Fruit fly (Drosophila melanogaster) whole organism, embryonic: ENCODE data around the gene Pex11c.

Source experiments
- Adf1 ChIP-seq: fragments of 200-800 bp; sonication (Bioruptor generic); IDR thresholded peaks from 2 replicates; pipeline ENCODE4 v1.3.6; 2022; ENCODE audit warnings: missing biosample characterization, missing genetic modification characterization
- Bdp1 ChIP-seq: fragments of 200-800 bp; sonication (Bioruptor generic); optimal IDR thresholded peaks from 3 replicates; lab custom pipeline; 2016; ENCODE audit warnings: missing biosample characterization, missing genetic modification characterization
- CG10209 ChIP-seq: fragments of 200-800 bp; sonication (Bioruptor generic); optimal IDR thresholded peaks from 3 replicates; lab custom pipeline; 2017; ENCODE audit warnings: missing biosample characterization, mild to moderate bottlenecking, missing genetic modification characterization, missing genetic modification reagents
- CG1024 ChIP-seq: fragments of 200-800 bp; sonication (Bioruptor generic); IDR thresholded peaks from 2 replicates; pipeline ENCODE4 v1.3.6; 2022; ENCODE audit warnings: missing biosample characterization, missing genetic modification characterization
- CG11085 ChIP-seq: fragments of 200-800 bp; sonication (Bioruptor generic); IDR thresholded peaks from 2 replicates; pipeline ENCODE4 v1.3.6; 2022; ENCODE audit warnings: missing biosample characterization, missing genetic modification characterization
- CG11093 ChIP-seq: fragments of 200-800 bp; sonication (Bioruptor generic); IDR thresholded peaks from 3 replicates; pipeline ENCODE4 v1.3.6; 2022; ENCODE audit warnings: missing biosample characterization, missing genetic modification characterization
- CG11398 ChIP-seq: fragments of 200-800 bp; sonication (Bioruptor generic); optimal IDR thresholded peaks from 2 replicates; lab custom pipeline; 2016; ENCODE audit warnings: missing biosample characterization, missing genetic modification characterization
- CG12659 ChIP-seq: fragments of 200-800 bp; sonication (Bioruptor generic); optimal IDR thresholded peaks from 3 replicates; lab custom pipeline; 2017; ENCODE audit warnings: mild to moderate bottlenecking, missing biosample characterization, missing genetic modification reagents, missing genetic modification characterization
- CG13123 ChIP-seq: fragments of 200-800 bp; sonication (Bioruptor generic); optimal IDR thresholded peaks from 2 replicates; lab custom pipeline; 2016; ENCODE audit warnings: missing biosample characterization, missing genetic modification characterization
- CG15601 ChIP-seq: fragments of 200-800 bp; sonication (Bioruptor generic); optimal IDR thresholded peaks from 3 replicates; lab custom pipeline; 2019; ENCODE audit warnings: missing biosample characterization, mild to moderate bottlenecking, missing genetic modification characterization, moderate library complexity
- CG16815 ChIP-seq: fragments of 200-800 bp; sonication (Bioruptor generic); optimal IDR thresholded peaks from 3 replicates; lab custom pipeline; 2017; ENCODE audit warnings: missing biosample characterization, mild to moderate bottlenecking, missing genetic modification characterization
- CG17361 ChIP-seq: fragments of 200-800 bp; sonication (Bioruptor generic); IDR thresholded peaks from 3 replicates; pipeline ENCODE4 v1.3.6; 2022; ENCODE audit warnings: missing biosample characterization, missing genetic modification characterization
- CG17912 ChIP-seq: fragments of 200-800 bp; sonication (Bioruptor generic); optimal IDR thresholded peaks from 2 replicates; lab custom pipeline; 2018; ENCODE audit warnings: missing biosample characterization, mild to moderate bottlenecking, missing genetic modification characterization
- CG18476 ChIP-seq: fragments of 200-800 bp; sonication (Bioruptor generic); optimal IDR thresholded peaks from 2 replicates; lab custom pipeline; 2016; ENCODE audit warnings: missing biosample characterization, mild to moderate bottlenecking, missing genetic modification characterization
- CG30403 ChIP-seq: fragments of 200-800 bp; sonication (Bioruptor generic); optimal IDR thresholded peaks from 3 replicates; lab custom pipeline; 2016; ENCODE audit warnings: missing biosample characterization, missing genetic modification characterization
- CG33213 ChIP-seq: fragments of 200-800 bp; sonication (Bioruptor generic); optimal IDR thresholded peaks from 3 replicates; lab custom pipeline; 2016; ENCODE audit warnings: missing biosample characterization, missing genetic modification characterization
- CG6254 ChIP-seq: fragments of 200-800 bp; sonication (Bioruptor generic); optimal IDR thresholded peaks from 3 replicates; lab custom pipeline; 2017; ENCODE audit warnings: mild to moderate bottlenecking, missing biosample characterization, missing genetic modification reagents, missing genetic modification characterization
- CG6813 ChIP-seq: fragments of 200-800 bp; sonication (Bioruptor generic); optimal IDR thresholded peaks from 2 replicates; lab custom pipeline; 2017; ENCODE audit warnings: missing biosample characterization, missing genetic modification characterization, mild to moderate bottlenecking, moderate library complexity, missing genetic modification reagents
- CG7372 ChIP-seq: fragments of 200-800 bp; sonication (Bioruptor generic); IDR thresholded peaks from 2 replicates; pipeline ENCODE4 v1.3.6; 2022; ENCODE audit warnings: missing biosample characterization, missing genetic modification characterization
- CG8281 ChIP-seq: fragments of 200-800 bp; sonication (Bioruptor generic); optimal IDR thresholded peaks from 2 replicates; lab custom pipeline; 2018; ENCODE audit warnings: missing biosample characterization, mild to moderate bottlenecking, missing genetic modification characterization, moderate library complexity
- CG8478 ChIP-seq: fragments of >200 bp; optimal IDR thresholded peaks from 2 replicates; lab custom pipeline; 2018
- CG8944 ChIP-seq: fragments of 200-800 bp; sonication (Bioruptor generic); optimal IDR thresholded peaks from 3 replicates; lab custom pipeline; 2016; ENCODE audit warnings: missing biosample characterization, missing genetic modification characterization
- Fer3 ChIP-seq: fragments of 200-800 bp; sonication (Bioruptor generic); optimal IDR thresholded peaks from 2 replicates; lab custom pipeline; 2018; ENCODE audit warnings: missing biosample characterization, mild to moderate bottlenecking, missing genetic modification characterization, moderate library complexity
- MBD-R2 ChIP-seq: fragments of 200-800 bp; sonication (Bioruptor generic); IDR thresholded peaks from 2 replicates; pipeline ENCODE4 v1.3.6; 2022; ENCODE audit warnings: missing biosample characterization, missing genetic modification characterization
- MTF-1 ChIP-seq: fragments of 200-800 bp; sonication (Bioruptor generic); optimal IDR thresholded peaks from 2 replicates; lab custom pipeline; 2018; ENCODE audit warnings: missing biosample characterization, mild to moderate bottlenecking, missing genetic modification characterization, borderline replicate concordance
- Optix ChIP-seq: fragments of 200-800 bp; sonication (Bioruptor generic); IDR thresholded peaks from 3 replicates; pipeline ENCODE4 v1.3.6; 2022; ENCODE audit warnings: missing biosample characterization, missing genetic modification characterization
- Ravus ChIP-seq: fragments of 200-800 bp; sonication (Bioruptor generic); IDR thresholded peaks from 2 replicates; pipeline ENCODE4 v1.3.6; 2022; ENCODE audit warnings: missing biosample characterization, missing genetic modification characterization
- Rfx ChIP-seq: fragments of 200-800 bp; sonication (Bioruptor generic); IDR thresholded peaks from 2 replicates; pipeline ENCODE4 v1.3.6; 2022; ENCODE audit warnings: missing biosample characterization, missing genetic modification characterization
- Spps ChIP-seq: fragments of 200-800 bp; sonication (Bioruptor generic); optimal IDR thresholded peaks from 2 replicates; lab custom pipeline; 2018; ENCODE audit warnings: missing biosample characterization, mild to moderate bottlenecking, missing genetic modification characterization
- Sry-β ChIP-seq: fragments of 200-800 bp; sonication (Bioruptor generic); optimal IDR thresholded peaks from 2 replicates; lab custom pipeline; 2018; ENCODE audit warnings: missing biosample characterization, mild to moderate bottlenecking, missing genetic modification characterization, moderate library complexity
- ab ChIP-seq: fragments of 200-800 bp; sonication (Bioruptor generic); optimal IDR thresholded peaks from 2 replicates; lab custom pipeline; 2016; ENCODE audit warnings: missing biosample characterization, missing genetic modification characterization
- al ChIP-seq: fragments of 200-800 bp; sonication (Bioruptor generic); IDR thresholded peaks from 2 replicates; pipeline ENCODE4 v1.3.6; 2022; ENCODE audit warnings: missing biosample characterization, missing genetic modification characterization
- cad ChIP-seq: fragments of >200 bp; optimal IDR thresholded peaks from 2 replicates; lab custom pipeline; 2017; ENCODE audit warnings: missing biosample characterization, missing genetic modification characterization
- chif ChIP-seq, 2 experiments: fragments of 200-800 bp; sonication (Bioruptor generic); optimal IDR thresholded peaks; 3 replicates each; lab custom pipeline; 2016; ENCODE audit warnings: missing biosample characterization in 2 of 2, missing genetic modification characterization in 2 of 2
- dan ChIP-seq: fragments of 200-800 bp; sonication (Bioruptor generic); IDR thresholded peaks from 2 replicates; pipeline ENCODE4 v1.3.6; 2022; ENCODE audit warnings: missing biosample characterization, missing genetic modification characterization
- fu2 ChIP-seq: fragments of 200-800 bp; sonication (Bioruptor generic); optimal IDR thresholded peaks from 2 replicates; lab custom pipeline; 2016; ENCODE audit warnings: missing biosample characterization, missing genetic modification characterization
- gro ChIP-seq: fragments of 200-800 bp; sonication (Bioruptor generic); optimal IDR thresholded peaks from 2 replicates; lab custom pipeline; 2016; ENCODE audit warnings: missing biosample characterization, missing genetic modification characterization
- her ChIP-seq: fragments of 200-800 bp; sonication (Bioruptor generic); optimal IDR thresholded peaks from 2 replicates; lab custom pipeline; 2016; ENCODE audit warnings: missing biosample characterization, missing genetic modification characterization
- kah ChIP-seq: fragments of 200-800 bp; sonication (Bioruptor generic); optimal IDR thresholded peaks from 2 replicates; lab custom pipeline; 2018; ENCODE audit warnings: missing biosample characterization, mild to moderate bottlenecking, missing genetic modification characterization
- lmd ChIP-seq: fragments of 200-800 bp; sonication (Bioruptor generic); IDR thresholded peaks from 2 replicates; pipeline ENCODE4 v1.3.6; 2022; ENCODE audit warnings: missing biosample characterization, missing genetic modification characterization
- lov ChIP-seq, 2 experiments: fragments of 200-800 bp in 1 of 2; fragments of >200 bp in 1 of 2; sonication (Bioruptor generic) in 1 of 2; IDR thresholded peaks in 1 of 2; optimal IDR thresholded peaks in 1 of 2; 2 replicates in 1 of 2; 3 replicates in 1 of 2; pipeline versions ENCODE4 v1.3.6 to Lab custom; 2017 to 2022; ENCODE audit warnings: missing biosample characterization in 1 of 2, missing genetic modification characterization in 1 of 2
- nau ChIP-seq: fragments of 200-800 bp; sonication (Bioruptor generic); optimal IDR thresholded peaks from 3 replicates; lab custom pipeline; 2017; ENCODE audit warnings: missing biosample characterization, mild to moderate bottlenecking, missing genetic modification characterization, missing genetic modification reagents
- pan ChIP-seq, 4 experiments: fragments of >200 bp in 3 of 4; fragments of 200-800 bp in 1 of 4; sonication (Bioruptor generic) in 1 of 4; optimal IDR thresholded peaks in 3 of 4; IDR thresholded peaks in 1 of 4; 2 replicates each; pipeline versions ENCODE4 v1.3.6 to Lab custom; 2017 to 2022; ENCODE audit warnings: missing biosample characterization in 2 of 4, missing genetic modification characterization in 2 of 4, mixed read lengths in 1 of 4
- pb ChIP-seq: fragments of 200-800 bp; sonication (Bioruptor generic); optimal IDR thresholded peaks from 3 replicates; lab custom pipeline; 2016; ENCODE audit warnings: missing biosample characterization, missing genetic modification characterization
- pho ChIP-seq: fragments of 200-800 bp; sonication (Bioruptor generic); optimal IDR thresholded peaks from 2 replicates; lab custom pipeline; 2016; ENCODE audit warnings: missing biosample characterization, missing genetic modification characterization
- tin ChIP-seq: fragments of 200-800 bp; sonication (Bioruptor generic); optimal IDR thresholded peaks from 3 replicates; lab custom pipeline; 2016; ENCODE audit warnings: missing biosample characterization, missing genetic modification characterization
- tio ChIP-seq: fragments of 200-800 bp; sonication (Bioruptor generic); optimal IDR thresholded peaks from 2 replicates; lab custom pipeline; 2017; ENCODE audit warnings: missing biosample characterization, missing genetic modification characterization, inconsistent platforms
- tna ChIP-seq: fragments of 200-800 bp; sonication (Bioruptor generic); IDR thresholded peaks from 2 replicates; pipeline ENCODE4 v1.3.6; 2022; ENCODE audit warnings: missing biosample characterization, missing genetic modification characterization; ENCODE audit not compliant: partially characterized antibody
- twi ChIP-seq: fragments of 200-800 bp; optimal IDR thresholded peaks from 2 replicates; lab custom pipeline; 2019; ENCODE audit warnings: missing biosample characterization, mild to moderate bottlenecking, missing genetic modification characterization, moderate library complexity
- vnd ChIP-seq: fragments of 200-800 bp; sonication (Bioruptor generic); IDR thresholded peaks from 3 replicates; pipeline ENCODE4 v1.3.6; 2022; ENCODE audit warnings: missing biosample characterization, missing genetic modification characterization; ENCODE audit not compliant: partially characterized antibody

Gene Pex11c

DNA sequence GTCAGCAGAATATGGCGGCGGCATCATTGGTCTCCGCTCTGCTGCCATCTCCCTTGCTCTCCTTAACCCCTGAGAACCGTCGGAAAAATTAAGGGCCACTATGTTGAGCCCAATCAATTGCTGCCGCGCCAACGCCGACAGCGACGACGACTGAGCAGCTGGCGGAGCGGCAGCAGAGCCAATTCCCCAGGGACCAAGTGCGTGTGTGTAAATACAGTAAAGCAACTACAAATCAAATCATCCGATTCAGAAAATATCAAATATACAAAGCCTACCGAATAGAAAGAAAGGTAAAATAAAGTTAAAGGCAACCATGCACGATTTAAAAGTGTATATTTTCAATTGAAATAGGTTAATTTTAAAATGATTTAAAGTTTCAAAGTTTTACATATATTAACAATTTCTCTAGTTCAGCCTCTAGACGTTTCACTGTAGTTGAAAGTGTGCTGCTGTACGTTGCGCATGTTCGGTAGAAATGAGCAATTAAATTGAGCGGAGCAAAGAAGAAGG, 46.4 kb upstream of the Pex11c start (continued):
- TF ChIP-seq Fer3 (tag; lab: Kevin White, UChicago) (peak; percentile 55), CG12659 (GFP tag; lab: Kevin White, UChicago) (peak; percentile 21), CG6254 (GFP tag; lab: Kevin White, UChicago) (peak; percentile 53), tio (GFP tag; lab: Kevin White, UChicago) (peak; percentile 3), pb (GFP tag; lab: Kevin White, UChicago) (no peak), lov (optimal IDR thresholded peaks at IDR 0.05; lab: Kevin White, UChicago) (no peak), lov (GFP tag; IDR thresholded peaks at IDR 0.05; lab: Robert Waterston, UW) (no peak), CG11093 (GFP tag; lab: Robert Waterston, UW) (no peak), Bdp1 (GFP tag; lab: Kevin White, UChicago) (no peak), Adf1 (GFP tag; lab: Robert Waterston, UW) (peak; percentile 87), CG8478 (lab: Kevin White, UChicago) (no peak), kah (GFP tag; lab: Kevin White, UChicago) (no peak), CG33213 (GFP tag; lab: Kevin White, UChicago) (peak; percentile 2), fu2 (no peak), al (0 out of 2 replicates have a peak, but pooled peaks have one; percentile 38), dan (GFP tag; lab: Robert Waterston, UW) (0 out of 2 replicates have a peak, but pooled peaks have one; percentile 15), CG10209 (peak; percentile 30), Spps (tag; lab: Kevin White, UChicago) (peak; percentile 18), CG7372 (no peak), CG11398 (GFP tag; lab: Kevin White, UChicago) (no peak), pho (GFP tag; lab: Kevin White, UChicago) (peak; percentile 4), CG8944 (no peak), tin (GFP tag; lab: Kevin White, UChicago) (peak; percentile 40), CG13123 (no peak), CG17912 (GFP tag; lab: Kevin White, UChicago) (no peak), MBD-R2 (GFP tag; lab: Robert Waterston, UW) (0 out of 2 replicates have a peak, but pooled peaks have one; percentile 17), pan (optimal IDR thresholded peaks at IDR 0.05; lab: Kevin White, UChicago) (no peak), pan (GFP tag; optimal IDR thresholded peaks at IDR 0.05 in 1 of 2, IDR thresholded peaks at IDR 0.05 in 1 of 2) (peak in 1 of 2 experiments; percentile 15), Ravus (GFP tag; lab: Robert Waterston, UW) (no peak), chif (GFP tag; optimal IDR thresholded peaks at IDR 0.05; lab: Kevin White, UChicago) (peak; percentile 39 to 48), CG1024 (no peak), CG17361 (peak; percentile 72), nau (GFP tag; lab: Kevin White, UChicago) (peak; percentile 38), Sry-β (peak; percentile 7), Rfx (peak; percentile 52), ab (GFP tag; lab: Kevin White, UChicago) (no peak), tna (GFP tag; lab: Robert Waterston, UW) (no peak), twi (tag; lab: Kevin White, UChicago) (no peak), lmd (peak; percentile 42; the same call in 1 of the 2 replicates), gro (GFP tag; lab: Kevin White, UChicago) (peak; percentile 25), CG6813 (GFP tag; lab: Kevin White, UChicago) (peak; percentile 39), CG18476 (peak; percentile 31), CG11085 (0 out of 2 replicates have a peak, but pooled peaks have one; percentile 23), Optix (GFP tag; lab: Robert Waterston, UW) (no peak), MTF-1 (GFP tag; lab: Kevin White, UChicago) (no peak), her (GFP tag; lab: Kevin White, UChicago) (no peak), cad (GFP tag; lab: Kevin White, UChicago) (no peak), vnd (GFP tag; lab: Robert Waterston, UW) (no peak), CG30403 (peak; percentile 74), CG15601 (tag; lab: Kevin White, UChicago) (peak; percentile 51), CG16815 (peak; percentile 19), CG8281 (tag; lab: Kevin White, UChicago) (no peak)
